Worm (Caenorhabditis elegans): ENCODE measurements around the gene C26E1.1.

Gene C26E1.1

ce11 chrV:13330919-13331318 is 33.6 kb downstream of the C26E1.1 start, which contains the start of gene nhr-129:
Gene nhr-129, minus strand, starts transcription at chrV:13331019.
- no peak for TF ChIP-seq ama-1 (optimal IDR thresholded peaks at IDR 0.05)

ce11 chrV:13333386-13334180 is 36.3 kb downstream of the C26E1.1 start, which contains the start of gene nhr-168:
Gene nhr-168, minus strand, starts transcription at chrV:13333871.
- TF ChIP-seq unc-39 (tag; optimal IDR thresholded peaks at IDR 0.05) (no peak), sma-9 (GFP tag; optimal IDR thresholded peaks at IDR 0.05) (peak; percentile 80), sma-9 (tag; optimal IDR thresholded peaks at IDR 0.05) (no peak), ztf-1 (GFP tag; conservative IDR thresholded peaks at IDR 0.05) (no peak), nhr-23 (tag; optimal IDR thresholded peaks at IDR 0.05) (peak; percentile 80), fos-1 (tag; optimal IDR thresholded peaks at IDR 0.05) (peak; percentile 65), nhr-6 (tag; optimal IDR thresholded peaks at IDR 0.05) (no peak), elt-1 (tag; optimal IDR thresholded peaks at IDR 0.05) (peak; percentile 92), ceh-82 (tag; optimal IDR thresholded peaks at IDR 0.05) (no peak), R02D3.7 (tag; optimal IDR thresholded peaks at IDR 0.05) (no peak), unc-62 (GFP tag; optimal IDR thresholded peaks at IDR 0.05) (no peak), C34F6.9 (tag; optimal IDR thresholded peaks at IDR 0.05) (no peak), ceh-16 (tag; optimal IDR thresholded peaks at IDR 0.05) (peak; percentile 66), nhr-12 (tag; optimal IDR thresholded peaks at IDR 0.05) (no peak)

- TF ChIP-seq lin-13 (GFP tag; optimal IDR thresholded peaks at IDR 0.05) (no peak), sma-9 (GFP tag; optimal IDR thresholded peaks at IDR 0.05) (peak; percentile 68), sma-9 (tag; optimal IDR thresholded peaks at IDR 0.05) (no peak), nhr-77 (tag; optimal IDR thresholded peaks at IDR 0.05) (no peak), nhr-11 (tag; optimal IDR thresholded peaks at IDR 0.05) (no peak), mdl-1 (tag; optimal IDR thresholded peaks at IDR 0.05) (no peak)
These were observed 37.1 kb downstream of the C26E1.1 start for ce11 chrV:13334447-13334846.

ce11 chrV:13335883-13336419 is 38.6 kb downstream of the C26E1.1 start, which contains the start of gene C50B6.9:
Gene C50B6.9, plus strand, starts transcription at chrV:13336369.
- TF ChIP-seq ztf-4 (tag; optimal IDR thresholded peaks at IDR 0.05) = no peak
- no peak for TF ChIP-seq sma-9 (GFP tag; optimal IDR thresholded peaks at IDR 0.05)
- TF ChIP-seq sma-9 (tag; optimal IDR thresholded peaks at IDR 0.05) = no peak
- peak; percentile 3 for TF ChIP-seq F13H6.1 (tag; optimal IDR thresholded peaks at IDR 0.05)

- no peak for TF ChIP-seq elt-1 (tag; optimal IDR thresholded peaks at IDR 0.05)
- TF ChIP-seq dmd-4 (tag; optimal IDR thresholded peaks at IDR 0.05) = no peak
- no peak for TF ChIP-seq unc-62 (GFP tag; optimal IDR thresholded peaks at IDR 0.05)
- no peak for TF ChIP-seq mdl-1 (tag; optimal IDR thresholded peaks at IDR 0.05)
- no peak for TF ChIP-seq aly-2 (tag; optimal IDR thresholded peaks at IDR 0.05)
- TF ChIP-seq unc-39 (tag; optimal IDR thresholded peaks at IDR 0.05) = no peak
- TF ChIP-seq ztf-1 (GFP tag; conservative IDR thresholded peaks at IDR 0.05) = no peak
- TF ChIP-seq nhr-23 (tag; optimal IDR thresholded peaks at IDR 0.05) = no peak
- no peak for TF ChIP-seq ceh-16 (tag; optimal IDR thresholded peaks at IDR 0.05)
- TF ChIP-seq nhr-25 (tag; optimal IDR thresholded peaks at IDR 0.05) = no peak
- TF ChIP-seq elt-3 (tag; optimal IDR thresholded peaks at IDR 0.05) = no peak
- TF ChIP-seq nhr-237 (tag; optimal IDR thresholded peaks at IDR 0.05) = no peak
- no peak for TF ChIP-seq blmp-1 (tag; optimal IDR thresholded peaks at IDR 0.05; ENCODE audit: insufficient read depth)
- no peak for TF ChIP-seq mbf-1 (tag; optimal IDR thresholded peaks at IDR 0.05)
- TF ChIP-seq ztf-4 (tag; optimal IDR thresholded peaks at IDR 0.05) = no peak
These were observed 40.7 kb downstream of the C26E1.1 start for ce11 chrV:13338037-13338436.

ce11 chrV:13339633-13340290 is 42.4 kb downstream of the C26E1.1 start, which contains the start of the genes str-4 and lgc-48:
Gene str-4, minus strand, starts transcription at chrV:13339733.
Gene lgc-48, plus strand, starts transcription at chrV:13340240.
- TF ChIP-seq unc-39 (tag; optimal IDR thresholded peaks at IDR 0.05) (no peak), nhr-21 (tag; optimal IDR thresholded peaks at IDR 0.05) (no peak), mdl-1 (tag; optimal IDR thresholded peaks at IDR 0.05) (no peak), ztf-4 (tag; optimal IDR thresholded peaks at IDR 0.05) (no peak), nhr-23 (tag; optimal IDR thresholded peaks at IDR 0.05) (no peak), sma-9 (GFP tag; optimal IDR thresholded peaks at IDR 0.05) (no peak), sma-9 (tag; optimal IDR thresholded peaks at IDR 0.05) (no peak)

All from whole organism, L2 larva.